Fruit fly (Drosophila melanogaster): ENCODE measurements around the gene Fum3.

The Fum3 gene

dm6 chr3L:11491222-11491873 is 25.7 kb upstream of the Fum3 start (continued):
- TF ChIP-seq salm (tag; optimal IDR thresholded peaks at IDR 0.05): no peak
- no peak for TF ChIP-seq kay (GFP tag; optimal IDR thresholded peaks at IDR 0.05)
- no peak for TF ChIP-seq chinmo (GFP tag; IDR thresholded peaks at IDR 0.05; ENCODE audit: partially characterized antibody)
- TF ChIP-seq Blimp-1 (GFP tag; optimal IDR thresholded peaks at IDR 0.05): peak; percentile 60
- peak; percentile 43 for TF ChIP-seq ara (GFP tag; IDR thresholded peaks at IDR 0.05)
- TF ChIP-seq HLHmδ (GFP tag; optimal IDR thresholded peaks at IDR 0.05): no peak
- no peak for TF ChIP-seq Dref (GFP tag; IDR thresholded peaks at IDR 0.05)
- no peak; the same call in 1 of the 2 replicates for TF ChIP-seq CG4404 (GFP tag; IDR thresholded peaks at IDR 0.05)
- TF ChIP-seq Hr51 (GFP tag; optimal IDR thresholded peaks at IDR 0.05): peak in 1 of 2 experiments; percentile 72
- no peak for TF ChIP-seq CG1647 (GFP tag; optimal IDR thresholded peaks at IDR 0.05)
- peak; percentile 64 for TF ChIP-seq CG3847 (GFP tag; IDR thresholded peaks at IDR 0.05)
- peak; percentile 52 for TF ChIP-seq CG11695 (GFP tag; IDR thresholded peaks at IDR 0.05)
- TF ChIP-seq pum (GFP tag; optimal IDR thresholded peaks at IDR 0.05): peak; percentile 14
- no peak for TF ChIP-seq p53 (GFP tag; optimal IDR thresholded peaks at IDR 0.05)
- no peak for TF ChIP-seq knrl (GFP tag; IDR thresholded peaks at IDR 0.05; ENCODE audit: partially characterized antibody)
- TF ChIP-seq Neu2 (GFP tag; optimal IDR thresholded peaks at IDR 0.05; ENCODE audit: borderline replicate concordance): no peak
- peak in 1 of 2 experiments; percentile 65 for TF ChIP-seq bsh (GFP tag; optimal IDR thresholded peaks at IDR 0.05)
- peak; percentile 17 for TF ChIP-seq repo (GFP tag; optimal IDR thresholded peaks at IDR 0.05)
- peak; percentile 12 for TF ChIP-seq CG10654 (GFP tag; optimal IDR thresholded peaks at IDR 0.05)
- TF ChIP-seq Pdp1 (GFP tag; optimal IDR thresholded peaks at IDR 0.05): peak; percentile 33 to 50
- no peak for TF ChIP-seq abd-A (tag; optimal IDR thresholded peaks at IDR 0.05)
- TF ChIP-seq yki (optimal IDR thresholded peaks at IDR 0.05): no peak
- no peak for TF ChIP-seq CG18476 (GFP tag; optimal IDR thresholded peaks at IDR 0.05)
- TF ChIP-seq Scr (GFP tag; IDR thresholded peaks at IDR 0.05; ENCODE audit: partially characterized antibody): no peak
- peak; percentile 47 for TF ChIP-seq CG13775 (GFP tag; optimal IDR thresholded peaks at IDR 0.05)
- no peak for TF ChIP-seq CG42726 (GFP tag; IDR thresholded peaks at IDR 0.05; ENCODE audit: partially characterized antibody)
- TF ChIP-seq nmo (GFP tag; optimal IDR thresholded peaks at IDR 0.05): peak; percentile 63
- peak; percentile 1 to 53 for TF ChIP-seq chif (GFP tag; optimal IDR thresholded peaks at IDR 0.05)
- TF ChIP-seq H2.0 (GFP tag; IDR thresholded peaks at IDR 0.05): peak; percentile 58; the same call in 1 of the 2 replicates
- TF ChIP-seq cad (GFP tag; optimal IDR thresholded peaks at IDR 0.05): no peak
- no peak for TF ChIP-seq CG7987 (GFP tag; optimal IDR thresholded peaks at IDR 0.05)
- no peak for TF ChIP-seq CG3407 (GFP tag; optimal IDR thresholded peaks at IDR 0.05)
- TF ChIP-seq lmd (GFP tag; IDR thresholded peaks at IDR 0.05): peak; percentile 70
- TF ChIP-seq CG11560 (tag; IDR thresholded peaks at IDR 0.05): no peak
- TF ChIP-seq Mes4 (GFP tag; optimal IDR thresholded peaks at IDR 0.05): no peak
- TF ChIP-seq gem (tag; optimal IDR thresholded peaks at IDR 0.05): peak; percentile 77
- TF ChIP-seq run (tag; optimal IDR thresholded peaks at IDR 0.05): peak; percentile 5
- no peak for TF ChIP-seq Spps (tag; optimal IDR thresholded peaks at IDR 0.05)
- TF ChIP-seq Ssrp (tag; optimal IDR thresholded peaks at IDR 0.05): peak; percentile 53
- TF ChIP-seq phol (tag; optimal IDR thresholded peaks at IDR 0.05): peak; percentile 60
- TF ChIP-seq bigmax (GFP tag; optimal IDR thresholded peaks at IDR 0.05): no peak
- peak; percentile 64 for TF ChIP-seq Hmr (GFP tag; optimal IDR thresholded peaks at IDR 0.05)
- TF ChIP-seq CG12155 (GFP tag; optimal IDR thresholded peaks at IDR 0.05): peak; percentile 59
- peak; percentile 44 for TF ChIP-seq zfh2 (GFP tag; optimal IDR thresholded peaks at IDR 0.05)
- TF ChIP-seq CG4820 (GFP tag; optimal IDR thresholded peaks at IDR 0.05): peak; percentile 65
- TF ChIP-seq H15 (GFP tag; IDR thresholded peaks at IDR 0.05): peak; percentile 68; the same call in 2 of the 3 replicates
- peak; percentile 28 for TF ChIP-seq jing (GFP tag; optimal IDR thresholded peaks at IDR 0.05)
- TF ChIP-seq gce (GFP tag; IDR thresholded peaks at IDR 0.05): no peak
- peak; percentile 20 for TF ChIP-seq CG9727 (GFP tag; optimal IDR thresholded peaks at IDR 0.05)
- no peak for TF ChIP-seq ham (GFP tag; IDR thresholded peaks at IDR 0.05)

Measured in whole organism, embryonic.